Worm (Caenorhabditis elegans) whole organism, early embryonic: ENCODE measurements around the gene clip-1.

Source experiments
- aly-1 ChIP-seq: sonication (generic microtip); optimal IDR thresholded peaks from 2 replicates; lab custom pipeline; 2016; ENCODE audit warnings: missing genetic modification characterization, missing compliant biosample characterization
- ama-1 ChIP-seq: fragments of 150-350 bp; optimal IDR thresholded peaks from 2 replicates; lab custom pipeline; 2014
- ceh-13 ChIP-seq: fragments of 200-800 bp; sonication (Bioruptor generic); optimal IDR thresholded peaks from 2 replicates; lab custom pipeline; 2018; ENCODE audit warnings: mild to moderate bottlenecking, missing genetic modification characterization, missing compliant biosample characterization
- flt-1 ChIP-seq: fragments of 200-800 bp; sonication (Bioruptor generic); IDR thresholded peaks from 2 replicates; pipeline ENCODE4 v1.3.6; 2022; ENCODE audit warnings: missing genetic modification characterization, missing compliant biosample characterization
- hmbx-1 ChIP-seq: sonication (generic microtip); optimal IDR thresholded peaks from 2 replicates; lab custom pipeline; 2016; ENCODE audit warnings: mild to moderate bottlenecking, missing genetic modification characterization, missing compliant biosample characterization
- hmg-4 ChIP-seq: fragments of 200-800 bp; sonication (Bioruptor generic); optimal IDR thresholded peaks from 2 replicates; lab custom pipeline; 2018; ENCODE audit warnings: mild to moderate bottlenecking, missing genetic modification characterization, missing compliant biosample characterization
- hnd-1 ChIP-seq: sonication (generic microtip); optimal IDR thresholded peaks from 2 replicates; lab custom pipeline; 2016; ENCODE audit warnings: missing genetic modification characterization, missing compliant biosample characterization
- pes-1 ChIP-seq: fragments of 200-800 bp; sonication (Bioruptor generic); IDR thresholded peaks from 2 replicates; pipeline ENCODE4 v1.3.6; 2022; ENCODE audit warnings: missing genetic modification reagents, missing genetic modification characterization, missing compliant biosample characterization
- sea-1 ChIP-seq: fragments of 200-800 bp; sonication (Bioruptor generic); conservative IDR thresholded peaks from 2 replicates; pipeline ENCODE4 v1.3.6; 2022; ENCODE audit warnings: missing genetic modification characterization, missing compliant biosample characterization
- tbx-11 ChIP-seq: fragments of 200-800 bp; sonication (Bioruptor generic); IDR thresholded peaks from 2 replicates; pipeline ENCODE4 v1.3.6; 2022; ENCODE audit warnings: missing genetic modification characterization, missing compliant biosample characterization
- tra-4 ChIP-seq: sonication (generic microtip); optimal IDR thresholded peaks from 2 replicates; lab custom pipeline; 2017; ENCODE audit warnings: missing genetic modification characterization, missing compliant biosample characterization

DNA sequence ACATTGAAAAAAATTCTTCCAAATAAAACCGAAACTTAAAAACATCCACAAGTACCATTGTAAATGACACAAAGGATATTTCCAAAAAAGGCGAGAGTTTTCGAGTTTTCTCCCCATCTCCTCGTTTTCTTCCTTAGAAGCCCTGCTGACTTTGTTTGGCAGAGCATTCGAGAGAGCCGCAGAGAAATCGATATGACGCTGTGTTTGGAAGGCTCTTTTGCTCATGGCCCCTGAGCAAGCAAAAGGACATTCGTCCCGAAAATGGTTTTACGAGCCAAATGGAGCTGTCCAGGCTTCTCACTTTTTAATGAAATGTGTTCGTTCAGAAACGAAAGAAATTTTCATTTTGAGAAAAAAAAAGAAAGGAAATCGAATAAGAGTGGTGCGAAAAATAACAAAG, 3.2 kb upstream of the clip-1 start:
- no peak for TF ChIP-seq tbx-11 (GFP tag; lab: Robert Waterston, UW)
- no peak for TF ChIP-seq ama-1 (lab: Kevin White, UChicago)
- no peak for TF ChIP-seq hnd-1 (tag; lab: Kevin White, UChicago)
- no peak for TF ChIP-seq flt-1 (GFP tag; lab: Robert Waterston, UW)
- no peak for TF ChIP-seq ceh-13 (GFP tag; lab: Kevin White, UChicago)
- TF ChIP-seq sea-1 (GFP tag; lab: Robert Waterston, UW) = no peak
- TF ChIP-seq hmbx-1 (tag; lab: Kevin White, UChicago) = no peak
- no peak for TF ChIP-seq tra-4 (tag; lab: Kevin White, UChicago)
- TF ChIP-seq hmg-4 = no peak
- no peak for TF ChIP-seq pes-1
- TF ChIP-seq aly-1 (tag; lab: Kevin White, UChicago) = no peak
